Fruit fly (Drosophila melanogaster) whole organism, embryonic: ENCODE results near the gene DEF8.

Experiments used
- Blimp-1 ChIP-seq: fragments of 200-800 bp; sonication (Bioruptor generic); optimal IDR thresholded peaks from 3 replicates; lab custom pipeline; 2018; ENCODE audit warnings: missing biosample characterization, missing genetic modification characterization, mild to moderate bottlenecking, moderate library complexity, missing genetic modification reagents
- Bteb2 ChIP-seq: fragments of 200-800 bp; sonication (Bioruptor generic); optimal IDR thresholded peaks from 2 replicates; lab custom pipeline; 2016; ENCODE audit warnings: missing biosample characterization, missing genetic modification characterization
- CG10274 ChIP-seq: fragments of 200-800 bp; sonication (Bioruptor generic); optimal IDR thresholded peaks from 3 replicates; lab custom pipeline; 2017; ENCODE audit warnings: missing biosample characterization, mild to moderate bottlenecking, missing genetic modification characterization
- CG11696 ChIP-seq: fragments of 200-800 bp; sonication (Bioruptor generic); IDR thresholded peaks from 2 replicates; pipeline ENCODE4 v1.3.6; 2022; ENCODE audit warnings: missing biosample characterization, missing genetic modification characterization
- CG12769 ChIP-seq: fragments of 200-800 bp; sonication (Bioruptor generic); optimal IDR thresholded peaks from 2 replicates; lab custom pipeline; 2019; ENCODE audit warnings: missing biosample characterization, mild to moderate bottlenecking, missing genetic modification characterization, moderate library complexity
- CG13624 ChIP-seq: fragments of 200-800 bp; sonication (Bioruptor generic); optimal IDR thresholded peaks from 2 replicates; lab custom pipeline; 2016; ENCODE audit warnings: missing biosample characterization, missing genetic modification characterization
- CG1647 ChIP-seq: fragments of 200-800 bp; sonication (Bioruptor generic); optimal IDR thresholded peaks from 3 replicates; lab custom pipeline; 2016; ENCODE audit warnings: missing biosample characterization, missing genetic modification characterization
- CG17359 ChIP-seq: fragments of 200-800 bp; sonication (Bioruptor generic); optimal IDR thresholded peaks from 3 replicates; lab custom pipeline; 2018; ENCODE audit warnings: missing biosample characterization, mild to moderate bottlenecking, missing genetic modification characterization, moderate library complexity
- CG17612 ChIP-seq: fragments of 200-800 bp; sonication (Bioruptor generic); IDR thresholded peaks from 2 replicates; pipeline ENCODE4 v1.3.6; 2022; ENCODE audit warnings: missing biosample characterization, missing genetic modification characterization
- CG1792 ChIP-seq: fragments of 200-800 bp; sonication (Bioruptor generic); optimal IDR thresholded peaks from 2 replicates; lab custom pipeline; 2016; ENCODE audit warnings: missing biosample characterization, missing genetic modification characterization
- CG1832 ChIP-seq: fragments of 200-800 bp; sonication (Bioruptor generic); optimal IDR thresholded peaks from 2 replicates; lab custom pipeline; 2017; ENCODE audit warnings: missing biosample characterization, mild to moderate bottlenecking, missing genetic modification characterization, inconsistent platforms
- CG30403 ChIP-seq: fragments of 200-800 bp; sonication (Bioruptor generic); optimal IDR thresholded peaks from 3 replicates; lab custom pipeline; 2016; ENCODE audit warnings: missing biosample characterization, missing genetic modification characterization
- CG30431 ChIP-seq: fragments of 200-800 bp; sonication (Bioruptor generic); optimal IDR thresholded peaks from 2 replicates; lab custom pipeline; 2017; ENCODE audit warnings: missing biosample characterization, missing genetic modification characterization
- CG3065 ChIP-seq: fragments of 200-800 bp; sonication (Bioruptor generic); optimal IDR thresholded peaks from 2 replicates; lab custom pipeline; 2016; ENCODE audit warnings: missing biosample characterization, missing genetic modification characterization
- CG34422 ChIP-seq: fragments of 200-800 bp; sonication (Bioruptor generic); IDR thresholded peaks from 3 replicates; pipeline ENCODE4 v1.3.6; 2022; ENCODE audit warnings: missing biosample characterization, missing genetic modification characterization
- CG4328 ChIP-seq: fragments of 200-800 bp; sonication (Bioruptor generic); optimal IDR thresholded peaks from 3 replicates; lab custom pipeline; 2017; ENCODE audit warnings: missing biosample characterization, missing genetic modification reagents, missing genetic modification characterization
- CG5245 ChIP-seq: fragments of 200-800 bp; sonication (Bioruptor generic); optimal IDR thresholded peaks from 3 replicates; lab custom pipeline; 2016; ENCODE audit warnings: missing biosample characterization, missing genetic modification characterization
- CG8089 ChIP-seq: fragments of 200-800 bp; sonication (Bioruptor generic); optimal IDR thresholded peaks from 3 replicates; lab custom pipeline; 2016; ENCODE audit warnings: missing biosample characterization, missing genetic modification characterization
- CG8944 ChIP-seq: fragments of 200-800 bp; sonication (Bioruptor generic); optimal IDR thresholded peaks from 3 replicates; lab custom pipeline; 2016; ENCODE audit warnings: missing biosample characterization, missing genetic modification characterization
- CG9215 ChIP-seq: fragments of 200-800 bp; sonication (Bioruptor generic); IDR thresholded peaks from 2 replicates; pipeline ENCODE4 v1.3.6; 2022; ENCODE audit warnings: missing biosample characterization, missing genetic modification characterization
- CG9437 ChIP-seq: fragments of 200-800 bp; sonication (Bioruptor generic); optimal IDR thresholded peaks from 2 replicates; lab custom pipeline; 2018; ENCODE audit warnings: missing biosample characterization, mild to moderate bottlenecking, missing genetic modification characterization
- Doc2 ChIP-seq: fragments of 200-800 bp; sonication (Bioruptor generic); IDR thresholded peaks from 2 replicates; pipeline ENCODE4 v1.3.6; 2022; ENCODE audit warnings: missing biosample characterization, missing genetic modification characterization
- H15 ChIP-seq: fragments of 200-800 bp; sonication (Bioruptor generic); IDR thresholded peaks from 3 replicates; pipeline ENCODE4 v1.3.6; 2022; ENCODE audit warnings: missing biosample characterization, missing genetic modification characterization
- HLH54F ChIP-seq: fragments of 200-800 bp; sonication (Bioruptor generic); optimal IDR thresholded peaks from 3 replicates; lab custom pipeline; 2016; ENCODE audit warnings: missing biosample characterization, missing genetic modification characterization
- Hmr ChIP-seq: fragments of 200-800 bp; sonication (Bioruptor generic); optimal IDR thresholded peaks from 3 replicates; lab custom pipeline; 2017; ENCODE audit warnings: mild to moderate bottlenecking, missing biosample characterization, missing genetic modification reagents, missing genetic modification characterization
- MESR4 ChIP-seq: fragments of 200-800 bp; sonication (Bioruptor generic); optimal IDR thresholded peaks from 2 replicates; lab custom pipeline; 2018; ENCODE audit warnings: missing biosample characterization, mild to moderate bottlenecking, missing genetic modification characterization, moderate library complexity
- Max ChIP-seq: fragments of 200-800 bp; sonication (Bioruptor generic); optimal IDR thresholded peaks from 2 replicates; lab custom pipeline; 2016; ENCODE audit warnings: missing biosample characterization, mild to moderate bottlenecking, missing genetic modification characterization
- Mes4 ChIP-seq: fragments of 200-800 bp; sonication (Bioruptor generic); optimal IDR thresholded peaks from 2 replicates; lab custom pipeline; 2016; ENCODE audit warnings: missing biosample characterization, missing genetic modification characterization
- NK7.1 ChIP-seq: fragments of 200-800 bp; sonication (Bioruptor generic); optimal IDR thresholded peaks from 3 replicates; lab custom pipeline; 2016; ENCODE audit warnings: missing biosample characterization, missing genetic modification characterization
- Nf-YC ChIP-seq: fragments of 200-800 bp; optimal IDR thresholded peaks from 3 replicates; lab custom pipeline; 2019; ENCODE audit warnings: missing biosample characterization, mild to moderate bottlenecking, missing genetic modification characterization, moderate library complexity
- Oli ChIP-seq: fragments of 200-800 bp; sonication (Bioruptor generic); optimal IDR thresholded peaks from 2 replicates; lab custom pipeline; 2018; ENCODE audit warnings: missing biosample characterization, mild to moderate bottlenecking, missing genetic modification characterization, moderate library complexity
- Sox102F ChIP-seq: fragments of 200-800 bp; sonication (Bioruptor generic); optimal IDR thresholded peaks from 2 replicates; lab custom pipeline; 2018; ENCODE audit warnings: missing biosample characterization, mild to moderate bottlenecking, missing genetic modification characterization, moderate library complexity
- Trl ChIP-seq, 3 experiments: fragments of >200 bp in 2 of 3; fragments of 200-800 bp in 1 of 3; sonication (Bioruptor generic) in 1 of 3; optimal IDR thresholded peaks; 2 replicates in 1 of 3; 3 replicates in 2 of 3; lab custom pipeline; 2016 to 2017; ENCODE audit warnings: missing biosample characterization in 1 of 3, missing genetic modification characterization in 1 of 3
- Xrp1 ChIP-seq: fragments of 200-800 bp; sonication (Bioruptor generic); IDR thresholded peaks from 2 replicates; pipeline ENCODE4 v1.3.6; 2022; ENCODE audit warnings: missing biosample characterization, missing genetic modification characterization
- al ChIP-seq: fragments of 200-800 bp; sonication (Bioruptor generic); IDR thresholded peaks from 2 replicates; pipeline ENCODE4 v1.3.6; 2022; ENCODE audit warnings: missing biosample characterization, missing genetic modification characterization
- ase ChIP-seq: fragments of 200-800 bp; sonication (Bioruptor generic); IDR thresholded peaks from 3 replicates; pipeline ENCODE4 v1.3.6; 2022; ENCODE audit warnings: missing biosample characterization, missing genetic modification characterization
- az2 ChIP-seq: fragments of 200-800 bp; sonication (Bioruptor generic); optimal IDR thresholded peaks from 3 replicates; lab custom pipeline; 2016; ENCODE audit warnings: missing biosample characterization, missing genetic modification characterization
- cad ChIP-seq: fragments of >200 bp; optimal IDR thresholded peaks from 2 replicates; lab custom pipeline; 2017; ENCODE audit warnings: missing biosample characterization, missing genetic modification characterization
- chif ChIP-seq, 2 experiments: fragments of 200-800 bp; sonication (Bioruptor generic); optimal IDR thresholded peaks; 3 replicates each; lab custom pipeline; 2016; ENCODE audit warnings: missing biosample characterization in 2 of 2, missing genetic modification characterization in 2 of 2
- jigr1 ChIP-seq: fragments of 200-800 bp; sonication (Bioruptor generic); IDR thresholded peaks from 3 replicates; pipeline ENCODE4 v1.3.6; 2022; ENCODE audit warnings: missing biosample characterization, missing genetic modification characterization
- jing ChIP-seq: fragments of 200-800 bp; sonication (Bioruptor generic); optimal IDR thresholded peaks from 2 replicates; lab custom pipeline; 2018; ENCODE audit warnings: missing biosample characterization, mild to moderate bottlenecking, missing genetic modification characterization
- jumu ChIP-seq: fragments of 200-800 bp; sonication (Bioruptor generic); optimal IDR thresholded peaks from 3 replicates; lab custom pipeline; 2016; ENCODE audit warnings: missing biosample characterization, missing genetic modification characterization
- ken ChIP-seq: fragments of 200-800 bp; sonication (Bioruptor generic); IDR thresholded peaks from 3 replicates; pipeline ENCODE4 v1.3.6; 2022; ENCODE audit warnings: missing biosample characterization, missing genetic modification characterization
- mld ChIP-seq: fragments of 200-800 bp; sonication (Bioruptor generic); IDR thresholded peaks from 3 replicates; pipeline ENCODE4 v1.3.6; 2022; ENCODE audit warnings: missing biosample characterization, missing genetic modification characterization; ENCODE audit not compliant: partially characterized antibody
- rib ChIP-seq: fragments of 200-800 bp; sonication (Bioruptor generic); IDR thresholded peaks from 2 replicates; pipeline ENCODE4 v1.3.6; 2022; ENCODE audit warnings: missing biosample characterization, missing genetic modification characterization
- seq ChIP-seq: fragments of 200-800 bp; sonication (Bioruptor generic); IDR thresholded peaks from 2 replicates; pipeline ENCODE4 v1.3.6; 2022; ENCODE audit warnings: missing biosample characterization, missing genetic modification characterization
- sna ChIP-seq: fragments of 200-800 bp; sonication (Bioruptor generic); IDR thresholded peaks from 2 replicates; pipeline ENCODE4 v1.3.6; 2022; ENCODE audit warnings: missing biosample characterization, missing genetic modification characterization; ENCODE audit not compliant: partially characterized antibody
- trh ChIP-seq: fragments of 200-800 bp; sonication (Bioruptor generic); optimal IDR thresholded peaks from 2 replicates; lab custom pipeline; 2016; ENCODE audit warnings: missing biosample characterization, missing genetic modification characterization
- vnd ChIP-seq: fragments of 200-800 bp; sonication (Bioruptor generic); IDR thresholded peaks from 3 replicates; pipeline ENCODE4 v1.3.6; 2022; ENCODE audit warnings: missing biosample characterization, missing genetic modification characterization; ENCODE audit not compliant: partially characterized antibody
- zfh1 ChIP-seq: fragments of 200-800 bp; sonication (Bioruptor generic); IDR thresholded peaks from 3 replicates; pipeline ENCODE4 v1.3.6; 2022; ENCODE audit warnings: missing biosample characterization, missing genetic modification characterization

DEF8 gene

dm6 chr3L:12115966-12116735, 15.8 kb upstream of the DEF8 start, which contains the start of gene vers:
vers (plus strand) TSS chr3L:12116101.
- no peak for TF ChIP-seq cad
- no peak for TF ChIP-seq CG3065 (GFP tag; lab: Kevin White, UChicago)
- no peak for TF ChIP-seq az2 (GFP tag; lab: Kevin White, UChicago)
- no peak for TF ChIP-seq CG9215 (GFP tag; lab: Robert Waterston, UW)
- TF ChIP-seq trh (GFP tag; lab: Kevin White, UChicago) = no peak
- TF ChIP-seq CG1792 (GFP tag; lab: Kevin White, UChicago) = no peak
- no peak for TF ChIP-seq CG12769 (tag; lab: Kevin White, UChicago)
- TF ChIP-seq al (GFP tag; lab: Robert Waterston, UW) = no peak
- TF ChIP-seq Hmr (GFP tag; lab: Kevin White, UChicago) = no peak
- peak; percentile 8 for TF ChIP-seq jumu (GFP tag; lab: Kevin White, UChicago)
- TF ChIP-seq seq (GFP tag; lab: Robert Waterston, UW) = no peak; the same call in 1 of the 2 replicates
- peak; percentile 88 for TF ChIP-seq sna (GFP tag; lab: Robert Waterston, UW)
- peak; percentile 40; the same call in 1 of the 3 replicates for TF ChIP-seq zfh1 (GFP tag; lab: Robert Waterston, UW)
- peak; percentile 67 for TF ChIP-seq MESR4 (GFP tag; lab: Kevin White, UChicago)
- TF ChIP-seq ase = no peak
- TF ChIP-seq mld (GFP tag; lab: Robert Waterston, UW) = peak; percentile 87
- no peak for TF ChIP-seq Oli
- no peak for TF ChIP-seq Trl (optimal IDR thresholded peaks at IDR 0.05; lab: Kevin White, UChicago)
- peak; percentile 52 for TF ChIP-seq Trl (GFP tag; optimal IDR thresholded peaks at IDR 0.05; lab: Kevin White, UChicago)
- no peak for TF ChIP-seq jigr1 (GFP tag; lab: Robert Waterston, UW)
- no peak for TF ChIP-seq CG1832 (GFP tag; lab: Kevin White, UChicago)
- no peak for TF ChIP-seq CG11696 (GFP tag; lab: Robert Waterston, UW)
- no peak for TF ChIP-seq Doc2 (GFP tag; lab: Robert Waterston, UW)
- TF ChIP-seq CG5245 (GFP tag; lab: Kevin White, UChicago) = no peak
- TF ChIP-seq Nf-YC (tag; lab: Kevin White, UChicago) = no peak
- TF ChIP-seq HLH54F (GFP tag; lab: Kevin White, UChicago) = peak; percentile 25
- peak; percentile 32; the same call in 1 of the 2 replicates for TF ChIP-seq Xrp1 (GFP tag; lab: Robert Waterston, UW)
- TF ChIP-seq CG10274 (GFP tag; lab: Kevin White, UChicago) = no peak
- no peak for TF ChIP-seq CG30431
- TF ChIP-seq CG30403 = peak; percentile 19
- TF ChIP-seq rib (GFP tag; lab: Robert Waterston, UW) = no peak
- TF ChIP-seq Sox102F (GFP tag; lab: Kevin White, UChicago) = no peak
- peak; percentile 50 for TF ChIP-seq CG13624
- TF ChIP-seq CG8089 (GFP tag; lab: Kevin White, UChicago) = no peak
- no peak for TF ChIP-seq NK7.1 (GFP tag; lab: Kevin White, UChicago)
- TF ChIP-seq ken (GFP tag; lab: Robert Waterston, UW) = no peak
- TF ChIP-seq CG34422 (GFP tag; lab: Robert Waterston, UW) = no peak
- no peak for TF ChIP-seq chif (GFP tag; optimal IDR thresholded peaks at IDR 0.05; lab: Kevin White, UChicago)
- TF ChIP-seq CG17612 (GFP tag; lab: Robert Waterston, UW) = no peak
- TF ChIP-seq H15 (GFP tag; lab: Robert Waterston, UW) = no peak
- TF ChIP-seq Bteb2 (GFP tag; lab: Kevin White, UChicago) = no peak
- TF ChIP-seq jing = no peak
- TF ChIP-seq CG4328 (GFP tag; lab: Kevin White, UChicago) = no peak
- no peak for TF ChIP-seq Blimp-1 (GFP tag; lab: Kevin White, UChicago)
- no peak for TF ChIP-seq CG9437 (GFP tag; lab: Kevin White, UChicago)
- TF ChIP-seq Mes4 = no peak
- TF ChIP-seq Max (GFP tag; lab: Kevin White, UChicago) = peak; percentile 56
- peak; percentile 84 for TF ChIP-seq vnd
- no peak for TF ChIP-seq CG1647 (GFP tag; lab: Kevin White, UChicago)
- no peak for TF ChIP-seq CG8944 (GFP tag; lab: Kevin White, UChicago)
- no peak for TF ChIP-seq CG17359 (tag; lab: Kevin White, UChicago)
